Worm (Caenorhabditis elegans) whole organism, late embryonic: ENCODE measurements around the gene mbf-1.

Experiments used
- ceh-45 ChIP-seq: fragments of 200-800 bp; sonication (Bioruptor generic); IDR thresholded peaks from 2 replicates; pipeline ENCODE4 v1.3.6; 2022; ENCODE audit warnings: missing genetic modification reagents, missing genetic modification characterization, missing compliant biosample characterization
- ceh-9 ChIP-seq: sonication (generic microtip); optimal IDR thresholded peaks from 2 replicates; lab custom pipeline; 2016; ENCODE audit warnings: mild to moderate bottlenecking, missing genetic modification characterization, inconsistent platforms, missing compliant biosample characterization
- dve-1 ChIP-seq: sonication (generic microtip); optimal IDR thresholded peaks from 2 replicates; lab custom pipeline; 2017; ENCODE audit warnings: antibody characterized with exemption, mild to moderate bottlenecking, missing genetic modification characterization, missing compliant biosample characterization
- elt-2 ChIP-seq: sonication (generic microtip); optimal IDR thresholded peaks from 2 replicates; lab custom pipeline; 2016; ENCODE audit warnings: missing genetic modification reagents, missing genetic modification characterization, missing compliant biosample characterization
- lin-11 ChIP-seq: fragments of 200-800 bp; sonication (Bioruptor generic); optimal IDR thresholded peaks from 2 replicates; lab custom pipeline; 2018; ENCODE audit warnings: mild to moderate bottlenecking, missing genetic modification characterization, missing compliant biosample characterization
- nfya-1 ChIP-seq: sonication (generic microtip); optimal IDR thresholded peaks from 2 replicates; lab custom pipeline; 2017; ENCODE audit warnings: missing genetic modification characterization, mild to moderate bottlenecking, missing compliant biosample characterization, antibody characterized with exemption, moderate library complexity
- pha-4 ChIP-seq: fragments of 150-350 bp; optimal IDR thresholded peaks from 2 replicates; lab custom pipeline; 2018; ENCODE audit warnings: missing biosample characterization, missing genetic modification reagents, missing genetic modification characterization
- syd-9 ChIP-seq: sonication (generic microtip); optimal IDR thresholded peaks from 2 replicates; lab custom pipeline; 2016; ENCODE audit warnings: mild to moderate bottlenecking, missing genetic modification characterization, moderate library complexity, missing compliant biosample characterization
- ttx-3 ChIP-seq: sonication (generic microtip); optimal IDR thresholded peaks from 2 replicates; lab custom pipeline; 2016; ENCODE audit warnings: missing genetic modification reagents, missing genetic modification characterization, missing compliant biosample characterization
- unc-86 ChIP-seq: sonication (generic microtip); optimal IDR thresholded peaks from 2 replicates; lab custom pipeline; 2016; ENCODE audit warnings: missing genetic modification characterization, missing compliant biosample characterization
- zip-5 ChIP-seq: sonication (generic microtip); optimal IDR thresholded peaks from 2 replicates; lab custom pipeline; 2016; ENCODE audit warnings: missing genetic modification characterization, missing compliant biosample characterization

DNA sequence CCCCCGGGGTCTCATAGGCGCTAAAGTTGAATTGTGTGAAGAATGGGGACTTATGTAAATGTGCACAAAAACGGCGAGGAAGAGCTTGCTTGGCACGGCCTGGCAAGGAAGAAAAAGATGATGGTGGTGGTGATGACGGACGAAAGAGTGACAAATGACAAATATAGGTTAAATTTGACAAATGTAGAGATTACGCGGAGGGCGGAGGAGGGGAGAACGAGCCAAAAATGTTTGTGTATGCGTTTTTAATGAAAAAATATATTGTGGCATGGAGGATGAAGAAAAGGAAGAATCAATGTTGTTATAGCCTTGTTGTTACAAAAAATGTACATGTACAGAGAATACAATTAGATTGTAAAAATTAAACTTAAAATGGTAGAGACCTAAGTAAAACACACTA lies 6.7 kb upstream of the mbf-1 start:
- TF ChIP-seq ceh-45 (GFP tag; lab: Robert Waterston, UW), result no peak
- TF ChIP-seq dve-1 (tag; lab: Kevin White, UChicago), result no peak
- TF ChIP-seq elt-2 (tag; lab: Kevin White, UChicago), result no peak
- no peak for TF ChIP-seq pha-4 (tag; lab: Kevin White, UChicago)
- TF ChIP-seq zip-5, result no peak
- no peak for TF ChIP-seq ceh-9
- no peak for TF ChIP-seq unc-86 (tag; lab: Kevin White, UChicago)
- TF ChIP-seq ttx-3 (tag; lab: Kevin White, UChicago), result no peak
- TF ChIP-seq nfya-1 (tag; lab: Kevin White, UChicago), result no peak
- no peak for TF ChIP-seq lin-11
- no peak for TF ChIP-seq syd-9
